Worm (Caenorhabditis elegans) whole organism, mixed stage, embryonic: ENCODE results near the gene T26H5.11.

Experiments used
- M03D4.4 ChIP-seq: sonication (generic microtip); optimal IDR thresholded peaks from 2 replicates; lab custom pipeline; 2017; ENCODE audit warnings: mild to moderate bottlenecking, missing genetic modification characterization, missing compliant biosample characterization
- bed-3 ChIP-seq: fragments of 200-800 bp; sonication (Bioruptor generic); optimal IDR thresholded peaks from 3 replicates; lab custom pipeline; 2018; ENCODE audit warnings: mild to moderate bottlenecking, missing genetic modification characterization, moderate library complexity, missing compliant biosample characterization
- blmp-1 ChIP-seq: fragments of 150-350 bp; optimal IDR thresholded peaks from 2 replicates; lab custom pipeline; 2014; ENCODE audit warnings: missing biosample characterization, missing genetic modification characterization
- ceh-39 ChIP-seq: fragments of 150-350 bp; optimal IDR thresholded peaks from 2 replicates; lab custom pipeline; 2014; ENCODE audit warnings: missing biosample characterization, missing genetic modification characterization
- ceh-43 ChIP-seq: fragments of 200-800 bp; sonication (Bioruptor generic); optimal IDR thresholded peaks from 2 replicates; lab custom pipeline; 2018; ENCODE audit warnings: mild to moderate bottlenecking, missing genetic modification characterization, moderate library complexity, missing compliant biosample characterization
- ceh-83 ChIP-seq: fragments of 200-800 bp; sonication (Bioruptor generic); optimal IDR thresholded peaks from 2 replicates; lab custom pipeline; 2018; ENCODE audit warnings: mild to moderate bottlenecking, missing genetic modification characterization, missing compliant biosample characterization
- ces-1 ChIP-seq: fragments of 150-350 bp; optimal IDR thresholded peaks from 2 replicates; lab custom pipeline; 2014; ENCODE audit warnings: missing biosample characterization, missing genetic modification reagents, missing genetic modification characterization
- cnd-1 ChIP-seq: fragments of 200-800 bp; sonication (Bioruptor generic); optimal IDR thresholded peaks from 2 replicates; lab custom pipeline; 2018; ENCODE audit warnings: mild to moderate bottlenecking, missing genetic modification characterization, missing compliant biosample characterization
- drap-1 ChIP-seq: fragments of 200-800 bp; sonication (Bioruptor generic); optimal IDR thresholded peaks from 3 replicates; lab custom pipeline; 2018; ENCODE audit warnings: mild to moderate bottlenecking, missing genetic modification characterization, missing compliant biosample characterization
- elt-3 ChIP-seq: fragments of 150-350 bp; optimal IDR thresholded peaks from 2 replicates; lab custom pipeline; 2014; ENCODE audit warnings: missing biosample characterization, missing genetic modification characterization
- flh-1 ChIP-seq: fragments of 200-800 bp; sonication (Bioruptor generic); optimal IDR thresholded peaks from 2 replicates; lab custom pipeline; 2018; ENCODE audit warnings: mild to moderate bottlenecking, missing genetic modification characterization, moderate library complexity, missing compliant biosample characterization
- ham-2 ChIP-seq: fragments of 200-800 bp; sonication (Bioruptor generic); optimal IDR thresholded peaks from 2 replicates; lab custom pipeline; 2018; ENCODE audit warnings: mild to moderate bottlenecking, missing genetic modification characterization, missing compliant biosample characterization
- lin-13 ChIP-seq: fragments of 150-350 bp; optimal IDR thresholded peaks from 2 replicates; lab custom pipeline; 2014; ENCODE audit warnings: missing biosample characterization, missing genetic modification characterization
- lin-32 ChIP-seq: fragments of 200-800 bp; sonication (Bioruptor generic); optimal IDR thresholded peaks from 2 replicates; lab custom pipeline; 2018; ENCODE audit warnings: mild to moderate bottlenecking, missing genetic modification characterization, missing compliant biosample characterization
- lsy-2 ChIP-seq: fragments of 150-350 bp; optimal IDR thresholded peaks from 2 replicates; lab custom pipeline; 2014; ENCODE audit warnings: missing biosample characterization, missing genetic modification characterization
- mab-5 ChIP-seq: fragments of 150-350 bp; optimal IDR thresholded peaks from 2 replicates; lab custom pipeline; 2014; ENCODE audit warnings: missing biosample characterization, missing genetic modification characterization
- mep-1 ChIP-seq: fragments of 150-350 bp; optimal IDR thresholded peaks from 2 replicates; lab custom pipeline; 2017; ENCODE audit warnings: missing biosample characterization, missing genetic modification reagents, missing genetic modification characterization, inconsistent platforms
- mls-2 ChIP-seq: sonication (generic microtip); optimal IDR thresholded peaks from 2 replicates; lab custom pipeline; 2016; ENCODE audit warnings: mild to moderate bottlenecking, missing genetic modification characterization, moderate library complexity, missing compliant biosample characterization
- nhr-12 ChIP-seq: fragments of 150-350 bp; optimal IDR thresholded peaks from 2 replicates; lab custom pipeline; 2014; ENCODE audit warnings: missing biosample characterization, missing genetic modification characterization
- nhr-2 ChIP-seq: fragments of 150-350 bp; optimal IDR thresholded peaks from 2 replicates; lab custom pipeline; 2014; ENCODE audit warnings: missing biosample characterization, missing genetic modification characterization
- nhr-237 ChIP-seq: fragments of 150-350 bp; optimal IDR thresholded peaks from 2 replicates; lab custom pipeline; 2014; ENCODE audit warnings: missing biosample characterization, missing genetic modification characterization
- nhr-28 ChIP-seq: fragments of 150-350 bp; optimal IDR thresholded peaks from 2 replicates; lab custom pipeline; 2014; ENCODE audit warnings: missing biosample characterization, missing genetic modification characterization
- nhr-76 ChIP-seq: sonication (generic microtip); optimal IDR thresholded peaks from 2 replicates; lab custom pipeline; 2017; ENCODE audit warnings: missing biosample characterization, missing genetic modification characterization
- pha-4 ChIP-seq: fragments of 150-350 bp; optimal IDR thresholded peaks from 2 replicates; lab custom pipeline; 2018; ENCODE audit warnings: missing biosample characterization, missing genetic modification reagents, missing genetic modification characterization
- sem-2 ChIP-seq: fragments of 200-800 bp; sonication (Bioruptor generic); optimal IDR thresholded peaks from 2 replicates; lab custom pipeline; 2018; ENCODE audit warnings: mild to moderate bottlenecking, missing genetic modification characterization, missing compliant biosample characterization
- snpc-4 ChIP-seq: fragments of 150-350 bp; optimal IDR thresholded peaks from 2 replicates; lab custom pipeline; 2014; ENCODE audit warnings: missing biosample characterization, missing genetic modification characterization
- sptf-1 ChIP-seq: sonication (generic microtip); optimal IDR thresholded peaks from 2 replicates; lab custom pipeline; 2017; ENCODE audit warnings: mild to moderate bottlenecking, missing genetic modification characterization, moderate library complexity, missing compliant biosample characterization
- tbx-8 ChIP-seq: fragments of 200-800 bp; sonication (Bioruptor generic); optimal IDR thresholded peaks from 2 replicates; lab custom pipeline; 2018; ENCODE audit warnings: mild to moderate bottlenecking, missing genetic modification characterization, moderate library complexity, missing compliant biosample characterization
- unc-120 ChIP-seq: sonication (generic microtip); optimal IDR thresholded peaks from 2 replicates; lab custom pipeline; 2017; ENCODE audit warnings: missing genetic modification characterization, missing compliant biosample characterization; ENCODE audit not compliant: poor library complexity, severe bottlenecking
- unc-62 ChIP-seq: fragments of 150-350 bp; optimal IDR thresholded peaks from 2 replicates; lab custom pipeline; 2014; ENCODE audit warnings: missing biosample characterization, missing genetic modification reagents, missing genetic modification characterization
- zip-8 ChIP-seq: fragments of 150-350 bp; optimal IDR thresholded peaks from 2 replicates; lab custom pipeline; 2014; ENCODE audit warnings: missing biosample characterization, missing genetic modification characterization
- ztf-11 ChIP-seq: fragments of 150-350 bp; optimal IDR thresholded peaks from 2 replicates; lab custom pipeline; 2014; ENCODE audit warnings: missing biosample characterization, missing genetic modification characterization

Gene T26H5.11

ce11 chrV:15445437-15445836 lies 1.3 kb upstream of the T26H5.11 start, which contains the start of gene srh-239:
srh-239 (plus strand) TSS chrV:15445737.
- TF ChIP-seq ceh-83, result no peak
- no peak for TF ChIP-seq nhr-2
- TF ChIP-seq lsy-2, result no peak
- no peak for TF ChIP-seq zip-8 (tag; lab: Kevin White, UChicago)
- TF ChIP-seq unc-62 (GFP tag; lab: Kevin White, UChicago), result no peak
- no peak for TF ChIP-seq lin-13 (tag; lab: Kevin White, UChicago)
- no peak for TF ChIP-seq nhr-76 (tag; lab: Kevin White, UChicago)
- no peak for TF ChIP-seq unc-120 (tag; lab: Kevin White, UChicago)
- no peak for TF ChIP-seq snpc-4 (tag; lab: Kevin White, UChicago)
- no peak for TF ChIP-seq drap-1 (GFP tag; lab: Kevin White, UChicago)
- no peak for TF ChIP-seq ces-1 (GFP tag; lab: Kevin White, UChicago)
- no peak for TF ChIP-seq sptf-1 (tag; lab: Kevin White, UChicago)
- no peak for TF ChIP-seq ceh-43 (GFP tag; lab: Kevin White, UChicago)
- TF ChIP-seq pha-4, result no peak
- TF ChIP-seq M03D4.4 (tag; lab: Kevin White, UChicago), result no peak
- TF ChIP-seq sem-2, result no peak
- TF ChIP-seq nhr-28, result no peak
- TF ChIP-seq bed-3 (GFP tag; lab: Kevin White, UChicago), result no peak
- TF ChIP-seq mep-1 (tag; lab: Kevin White, UChicago), result no peak
- no peak for TF ChIP-seq tbx-8

ce11 chrV:15444615-15445014 lies 527 bp upstream of the T26H5.11 start, which contains the start of gene T26H5.9:
T26H5.9 (plus strand) TSS chrV:15444916.
- no peak for TF ChIP-seq mls-2 (tag; lab: Kevin White, UChicago)
- no peak for TF ChIP-seq sem-2
- TF ChIP-seq zip-8 (tag; lab: Kevin White, UChicago), result no peak
- TF ChIP-seq tbx-8, result no peak
- no peak for TF ChIP-seq ceh-83
- no peak for TF ChIP-seq ces-1 (GFP tag; lab: Kevin White, UChicago)
- no peak for TF ChIP-seq sptf-1 (tag; lab: Kevin White, UChicago)
- TF ChIP-seq blmp-1, result no peak
- TF ChIP-seq mab-5 (tag; lab: Kevin White, UChicago), result no peak
- TF ChIP-seq lin-13 (tag; lab: Kevin White, UChicago), result no peak
- no peak for TF ChIP-seq nhr-237
- TF ChIP-seq unc-62 (GFP tag; lab: Kevin White, UChicago), result no peak
- no peak for TF ChIP-seq elt-3
- TF ChIP-seq nhr-2, result no peak
- TF ChIP-seq flh-1 (GFP tag; lab: Kevin White, UChicago), result no peak
- TF ChIP-seq ceh-39 (tag; lab: Kevin White, UChicago), result no peak
- no peak for TF ChIP-seq pha-4

ce11 chrV:15443708-15444107 lies 380 bp downstream of the T26H5.11 start, which contains the start of gene T26H5.10:
T26H5.10 (minus strand) TSS chrV:15443808.
- TF ChIP-seq cnd-1 (tag; lab: Kevin White, UChicago) (no peak), blmp-1 (no peak), lsy-2 (no peak), nhr-28 (no peak), mls-2 (tag; lab: Kevin White, UChicago) (no peak), snpc-4 (tag; lab: Kevin White, UChicago) (no peak), ztf-11 (tag; lab: Kevin White, UChicago) (no peak)

- TF ChIP-seq lin-32, result no peak
- TF ChIP-seq lsy-2, result no peak
- no peak for TF ChIP-seq ham-2 (GFP tag; lab: Kevin White, UChicago)
- TF ChIP-seq mls-2 (tag; lab: Kevin White, UChicago), result no peak
- TF ChIP-seq ces-1 (GFP tag; lab: Kevin White, UChicago), result no peak
- TF ChIP-seq snpc-4 (tag; lab: Kevin White, UChicago), result no peak
- TF ChIP-seq mab-5 (tag; lab: Kevin White, UChicago), result no peak
- TF ChIP-seq bed-3 (GFP tag; lab: Kevin White, UChicago), result no peak
Observed at ce11 chrV:15442384-15442783, 1.7 kb downstream of the T26H5.11 start.

DNA sequence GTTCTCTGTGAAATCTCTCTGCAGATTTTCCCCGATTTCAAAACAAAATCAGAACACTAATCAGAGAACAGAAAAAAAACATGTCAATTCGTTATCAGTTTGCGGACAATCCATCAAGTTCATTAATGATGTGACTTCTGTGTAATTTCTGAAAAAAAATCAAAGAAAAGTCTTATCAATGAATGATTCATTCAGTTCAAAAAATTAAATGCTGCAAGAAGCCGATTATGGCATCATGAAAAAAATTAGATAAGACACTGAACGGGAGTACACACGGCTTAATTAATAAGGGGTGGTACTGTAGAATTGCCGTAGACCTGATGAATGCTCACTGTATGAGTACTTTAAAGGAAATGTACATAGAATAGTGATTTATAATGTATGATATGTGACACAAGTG lies 8.0 kb downstream of the T26H5.11 start:
- no peak for TF ChIP-seq nhr-12 (tag; lab: Kevin White, UChicago)
- TF ChIP-seq sptf-1 (tag; lab: Kevin White, UChicago), result no peak
- TF ChIP-seq mls-2 (tag; lab: Kevin White, UChicago), result no peak
- TF ChIP-seq nhr-76 (tag; lab: Kevin White, UChicago), result no peak
